Fruit fly (Drosophila melanogaster) whole organism, prepupa: ENCODE measurements around the gene CG42857.

ENCODE experiments used
- CG16779 ChIP-seq: fragments of 200-800 bp; sonication (Bioruptor generic); optimal IDR thresholded peaks from 3 replicates; lab custom pipeline; 2017; ENCODE audit warnings: missing biosample characterization, mild to moderate bottlenecking, missing genetic modification characterization
- cyc ChIP-seq: fragments of 200-800 bp; sonication (Bioruptor generic); optimal IDR thresholded peaks from 3 replicates; lab custom pipeline; 2016; ENCODE audit warnings: missing biosample characterization, missing genetic modification characterization

DNA sequence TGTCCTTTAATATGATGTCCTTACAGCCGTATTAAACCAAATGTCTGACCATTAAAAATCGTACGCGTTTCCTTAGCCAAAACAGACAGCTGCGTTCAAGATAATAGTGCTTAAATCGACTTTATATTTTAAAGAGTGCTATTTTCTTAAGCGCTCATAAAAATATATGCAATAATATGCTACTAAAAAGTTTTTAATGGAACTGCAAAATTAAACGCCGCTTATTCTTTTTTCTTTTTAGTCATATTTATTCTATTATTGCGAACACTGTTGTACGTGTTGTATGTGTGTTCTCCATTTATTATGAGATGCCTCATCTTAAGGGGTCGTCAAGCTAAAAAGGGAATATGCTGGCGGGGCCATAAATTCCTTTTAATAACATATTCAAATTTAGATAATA, 39.6 kb upstream of the CG42857 start:
- TF ChIP-seq cyc (GFP tag; lab: Kevin White, UChicago) (no peak), CG16779 (tag; lab: Kevin White, UChicago) (no peak)
